Fruit fly (Drosophila melanogaster) whole organism, adult: Measurements from ENCODE around the gene CG42637.

Experiments
- CG12768 ChIP-seq: fragments of 200-800 bp; sonication (Bioruptor generic); optimal IDR thresholded peaks from 2 replicates; lab custom pipeline; 2017; ENCODE audit warnings: missing biosample characterization, missing genetic modification characterization, mild to moderate bottlenecking, moderate library complexity, missing genetic modification reagents
- CG33017 ChIP-seq: fragments of 200-800 bp; sonication (Bioruptor generic); optimal IDR thresholded peaks from 2 replicates; lab custom pipeline; 2018; ENCODE audit warnings: missing biosample characterization, mild to moderate bottlenecking, missing genetic modification characterization, moderate library complexity
- CG5204 ChIP-seq: fragments of 200-800 bp; sonication (Bioruptor generic); optimal IDR thresholded peaks from 2 replicates; lab custom pipeline; 2016; ENCODE audit warnings: missing biosample characterization, missing genetic modification characterization
- CG7045 ChIP-seq: fragments of 200-800 bp; sonication (Bioruptor generic); optimal IDR thresholded peaks from 2 replicates; lab custom pipeline; 2017; ENCODE audit warnings: missing biosample characterization, mild to moderate bottlenecking, missing genetic modification characterization
- CG7101 ChIP-seq: fragments of 200-800 bp; sonication (Bioruptor generic); optimal IDR thresholded peaks from 2 replicates; lab custom pipeline; 2018; ENCODE audit warnings: missing biosample characterization, mild to moderate bottlenecking, missing genetic modification characterization, moderate library complexity
- Clk ChIP-seq: fragments of 200-800 bp; sonication (Bioruptor generic); optimal IDR thresholded peaks from 2 replicates; lab custom pipeline; 2017; ENCODE audit warnings: missing biosample characterization, missing genetic modification characterization
- bab1 ChIP-seq: fragments of 200-800 bp; sonication (Bioruptor generic); optimal IDR thresholded peaks from 3 replicates; lab custom pipeline; 2019; ENCODE audit warnings: missing biosample characterization, mild to moderate bottlenecking, missing genetic modification characterization, moderate library complexity
- cic ChIP-seq: fragments of 200-800 bp; sonication (Bioruptor generic); optimal IDR thresholded peaks from 2 replicates; lab custom pipeline; 2017; ENCODE audit warnings: missing biosample characterization, mild to moderate bottlenecking, missing genetic modification characterization, moderate library complexity
- kay ChIP-seq: fragments of 200-800 bp; sonication (Bioruptor generic); peaks from one replicate; lab custom pipeline; 2016; ENCODE audit warnings: missing biosample characterization, missing genetic modification characterization, borderline replicate concordance
- ovo ChIP-seq: fragments of 200-800 bp; sonication (Bioruptor generic); optimal IDR thresholded peaks from 2 replicates; lab custom pipeline; 2016; ENCODE audit warnings: missing biosample characterization, missing genetic modification characterization
- pad ChIP-seq: fragments of 200-800 bp; sonication (Bioruptor generic); optimal IDR thresholded peaks from 3 replicates; lab custom pipeline; 2017; ENCODE audit warnings: missing biosample characterization, missing genetic modification characterization, mild to moderate bottlenecking, moderate library complexity, missing genetic modification reagents
- toe ChIP-seq: fragments of 200-800 bp; sonication (Bioruptor generic); optimal IDR thresholded peaks from 2 replicates; lab custom pipeline; 2016; ENCODE audit warnings: missing biosample characterization, missing genetic modification characterization

dm6 chr3L:19707570-19708146 lies 85.7 kb downstream of the CG42637 start, which contains the start of gene serp:
- TF ChIP-seq CG7045 (GFP tag; lab: Kevin White, UChicago) (no peak), bab1 (GFP tag; lab: Kevin White, UChicago) (no peak), ovo (GFP tag; lab: Kevin White, UChicago) (no peak), CG33017 (tag; lab: Kevin White, UChicago) (no peak), kay (no peak), toe (GFP tag; lab: Kevin White, UChicago) (no peak), pad (peak; percentile 56), Clk (GFP tag; lab: Kevin White, UChicago) (no peak), cic (no peak), CG5204 (GFP tag; lab: Kevin White, UChicago) (no peak), CG12768 (GFP tag; lab: Kevin White, UChicago) (no peak), CG7101 (tag; lab: Kevin White, UChicago) (no peak)
